Worm (Caenorhabditis elegans): ENCODE results near the gene C50D2.2.

ce11 chrII:68757-69156 lies 40.2 kb upstream of the C50D2.2 start:
- TF ChIP-seq lin-35 (GFP tag; optimal IDR thresholded peaks at IDR 0.05) (no peak), Y116A8C.19 (tag; optimal IDR thresholded peaks at IDR 0.05; ENCODE audit: borderline replicate concordance) (no peak), tbx-2 (tag; optimal IDR thresholded peaks at IDR 0.05) (no peak), aly-2 (tag; optimal IDR thresholded peaks at IDR 0.05) (no peak), nhr-237 (tag; optimal IDR thresholded peaks at IDR 0.05) (no peak), dpl-1 (GFP tag; optimal IDR thresholded peaks at IDR 0.05) (no peak), efl-3 (GFP tag; optimal IDR thresholded peaks at IDR 0.05) (no peak), mab-9 (GFP tag; IDR thresholded peaks at IDR 0.05) (no peak), mef-2 (tag; optimal IDR thresholded peaks at IDR 0.05) (no peak), nhr-76 (tag; optimal IDR thresholded peaks at IDR 0.05) (no peak)

Measured in whole organism, L1 larva.